Fruit fly (Drosophila melanogaster) whole organism, embryonic: ENCODE data around the gene Gr93a.

Experiments used
- Ada2b ChIP-seq: fragments of 200-800 bp; sonication (Bioruptor generic); IDR thresholded peaks from 2 replicates; pipeline ENCODE4 v1.3.6; 2022; ENCODE audit warnings: missing biosample characterization, missing genetic modification characterization
- Atf3 ChIP-seq: fragments of 200-800 bp; sonication (Bioruptor generic); optimal IDR thresholded peaks from 3 replicates; lab custom pipeline; 2016; ENCODE audit warnings: missing biosample characterization, missing genetic modification characterization
- CG10565 ChIP-seq: fragments of 200-800 bp; sonication (Bioruptor generic); optimal IDR thresholded peaks from 3 replicates; lab custom pipeline; 2016; ENCODE audit warnings: missing biosample characterization, mild to moderate bottlenecking, missing genetic modification characterization
- CG11456 ChIP-seq: fragments of 200-800 bp; sonication (Bioruptor generic); IDR thresholded peaks from 3 replicates; pipeline ENCODE4 v1.3.6; 2022; ENCODE audit warnings: missing biosample characterization, missing genetic modification characterization
- CG12769 ChIP-seq: fragments of 200-800 bp; sonication (Bioruptor generic); optimal IDR thresholded peaks from 2 replicates; lab custom pipeline; 2019; ENCODE audit warnings: missing biosample characterization, mild to moderate bottlenecking, missing genetic modification characterization, moderate library complexity
- CG14441 ChIP-seq: fragments of 200-800 bp; sonication (Bioruptor generic); IDR thresholded peaks from 2 replicates; pipeline ENCODE4 v1.3.6; 2022; ENCODE audit warnings: missing biosample characterization, missing genetic modification characterization
- CG14710 ChIP-seq: fragments of 200-800 bp; sonication (Bioruptor generic); optimal IDR thresholded peaks from 3 replicates; lab custom pipeline; 2019; ENCODE audit warnings: missing biosample characterization, mild to moderate bottlenecking, missing genetic modification characterization, moderate library complexity
- CG15479 ChIP-seq: fragments of 200-800 bp; sonication (Bioruptor generic); optimal IDR thresholded peaks from 3 replicates; lab custom pipeline; 2019; ENCODE audit warnings: missing biosample characterization, mild to moderate bottlenecking, missing genetic modification characterization, moderate library complexity
- CG15696 ChIP-seq: fragments of 200-800 bp; sonication (Bioruptor generic); optimal IDR thresholded peaks from 2 replicates; lab custom pipeline; 2019; ENCODE audit warnings: missing biosample characterization, mild to moderate bottlenecking, missing genetic modification characterization, moderate library complexity
- CG17186 ChIP-seq: fragments of 200-800 bp; sonication (Bioruptor generic); optimal IDR thresholded peaks from 3 replicates; lab custom pipeline; 2017; ENCODE audit warnings: missing biosample characterization, missing genetic modification reagents, missing genetic modification characterization
- CG2199 ChIP-seq: fragments of 200-800 bp; sonication (Bioruptor generic); IDR thresholded peaks from 3 replicates; pipeline ENCODE4 v1.3.6; 2022; ENCODE audit warnings: missing biosample characterization, missing genetic modification characterization
- CG32532 ChIP-seq: fragments of 200-800 bp; sonication (Bioruptor generic); IDR thresholded peaks from 2 replicates; pipeline ENCODE4 v1.3.6; 2022; ENCODE audit warnings: missing biosample characterization, missing genetic modification characterization
- CG33213 ChIP-seq: fragments of 200-800 bp; sonication (Bioruptor generic); optimal IDR thresholded peaks from 3 replicates; lab custom pipeline; 2016; ENCODE audit warnings: missing biosample characterization, missing genetic modification characterization
- CG42726 ChIP-seq: fragments of 200-800 bp; sonication (Bioruptor generic); IDR thresholded peaks from 2 replicates; pipeline ENCODE4 v1.3.6; 2022; ENCODE audit warnings: missing biosample characterization, missing genetic modification characterization; ENCODE audit not compliant: partially characterized antibody
- CG5245 ChIP-seq: fragments of 200-800 bp; sonication (Bioruptor generic); optimal IDR thresholded peaks from 3 replicates; lab custom pipeline; 2016; ENCODE audit warnings: missing biosample characterization, missing genetic modification characterization
- Doc2 ChIP-seq: fragments of 200-800 bp; sonication (Bioruptor generic); IDR thresholded peaks from 2 replicates; pipeline ENCODE4 v1.3.6; 2022; ENCODE audit warnings: missing biosample characterization, missing genetic modification characterization
- Dp ChIP-seq: fragments of 200-800 bp; sonication (Bioruptor generic); optimal IDR thresholded peaks from 2 replicates; lab custom pipeline; 2018; ENCODE audit warnings: missing biosample characterization, mild to moderate bottlenecking, missing genetic modification characterization, moderate library complexity
- HHEX ChIP-seq: fragments of 200-800 bp; sonication (Bioruptor generic); optimal IDR thresholded peaks from 3 replicates; lab custom pipeline; 2017; ENCODE audit warnings: missing biosample characterization, mild to moderate bottlenecking, missing genetic modification characterization, missing genetic modification reagents
- HLH4C ChIP-seq: fragments of 200-800 bp; sonication (Bioruptor generic); IDR thresholded peaks from 3 replicates; pipeline ENCODE4 v1.3.6; 2022; ENCODE audit warnings: missing biosample characterization, missing genetic modification characterization; ENCODE audit not compliant: partially characterized antibody
- HmgZ ChIP-seq: fragments of 200-800 bp; sonication (Bioruptor generic); optimal IDR thresholded peaks from 2 replicates; lab custom pipeline; 2018; ENCODE audit warnings: missing biosample characterization, mild to moderate bottlenecking, missing genetic modification characterization
- MESR4 ChIP-seq: fragments of 200-800 bp; sonication (Bioruptor generic); optimal IDR thresholded peaks from 2 replicates; lab custom pipeline; 2018; ENCODE audit warnings: missing biosample characterization, mild to moderate bottlenecking, missing genetic modification characterization, moderate library complexity
- MTF-1 ChIP-seq: fragments of 200-800 bp; sonication (Bioruptor generic); optimal IDR thresholded peaks from 2 replicates; lab custom pipeline; 2018; ENCODE audit warnings: missing biosample characterization, mild to moderate bottlenecking, missing genetic modification characterization, borderline replicate concordance
- NC2α ChIP-seq: fragments of 200-800 bp; sonication (Bioruptor generic); optimal IDR thresholded peaks from 2 replicates; lab custom pipeline; 2016; ENCODE audit warnings: missing biosample characterization, missing genetic modification characterization
- Oli ChIP-seq: fragments of 200-800 bp; sonication (Bioruptor generic); optimal IDR thresholded peaks from 2 replicates; lab custom pipeline; 2018; ENCODE audit warnings: missing biosample characterization, mild to moderate bottlenecking, missing genetic modification characterization, moderate library complexity
- abd-A ChIP-seq: fragments of 200-800 bp; sonication (Bioruptor generic); optimal IDR thresholded peaks from 3 replicates; lab custom pipeline; 2019; ENCODE audit warnings: missing biosample characterization, mild to moderate bottlenecking, missing genetic modification characterization, moderate library complexity
- ap ChIP-seq: fragments of 200-800 bp; sonication (Bioruptor generic); IDR thresholded peaks from 2 replicates; pipeline ENCODE4 v1.3.6; 2022; ENCODE audit warnings: missing biosample characterization, missing genetic modification characterization
- bowl ChIP-seq: fragments of 200-800 bp; sonication (Bioruptor generic); IDR thresholded peaks from 2 replicates; pipeline ENCODE4 v1.3.6; 2022; ENCODE audit warnings: missing biosample characterization, missing genetic modification characterization
- chm ChIP-seq: fragments of 200-800 bp; sonication (Bioruptor generic); IDR thresholded peaks from 2 replicates; pipeline ENCODE4 v1.3.6; 2022; ENCODE audit warnings: missing biosample characterization, missing genetic modification characterization
- crol ChIP-seq: fragments of 200-800 bp; sonication (Bioruptor generic); IDR thresholded peaks from 2 replicates; pipeline ENCODE4 v1.3.6; 2022; ENCODE audit warnings: missing biosample characterization, missing genetic modification characterization
- emc ChIP-seq: fragments of 200-800 bp; sonication (Bioruptor generic); optimal IDR thresholded peaks from 2 replicates; lab custom pipeline; 2016; ENCODE audit warnings: missing biosample characterization, missing genetic modification characterization
- gsb ChIP-seq: fragments of 200-800 bp; sonication (Bioruptor generic); IDR thresholded peaks from 2 replicates; pipeline ENCODE4 v1.3.6; 2022; ENCODE audit warnings: missing biosample characterization, missing genetic modification characterization
- kah ChIP-seq: fragments of 200-800 bp; sonication (Bioruptor generic); optimal IDR thresholded peaks from 2 replicates; lab custom pipeline; 2018; ENCODE audit warnings: missing biosample characterization, mild to moderate bottlenecking, missing genetic modification characterization
- klu ChIP-seq: fragments of 200-800 bp; sonication (Bioruptor generic); IDR thresholded peaks from 2 replicates; pipeline ENCODE4 v1.3.6; 2022; ENCODE audit warnings: missing biosample characterization, missing genetic modification characterization
- lbe ChIP-seq: fragments of 200-800 bp; sonication (Bioruptor generic); optimal IDR thresholded peaks from 2 replicates; lab custom pipeline; 2016; ENCODE audit warnings: missing biosample characterization, mild to moderate bottlenecking, missing genetic modification characterization
- lilli ChIP-seq: fragments of 200-800 bp; sonication (Bioruptor generic); optimal IDR thresholded peaks from 3 replicates; lab custom pipeline; 2016; ENCODE audit warnings: missing biosample characterization, missing genetic modification characterization
- lov ChIP-seq, 2 experiments: fragments of 200-800 bp in 1 of 2; fragments of >200 bp in 1 of 2; sonication (Bioruptor generic) in 1 of 2; IDR thresholded peaks in 1 of 2; optimal IDR thresholded peaks in 1 of 2; 2 replicates in 1 of 2; 3 replicates in 1 of 2; pipeline versions ENCODE4 v1.3.6 to Lab custom; 2017 to 2022; ENCODE audit warnings: missing biosample characterization in 1 of 2, missing genetic modification characterization in 1 of 2
- mld ChIP-seq: fragments of 200-800 bp; sonication (Bioruptor generic); IDR thresholded peaks from 3 replicates; pipeline ENCODE4 v1.3.6; 2022; ENCODE audit warnings: missing biosample characterization, missing genetic modification characterization; ENCODE audit not compliant: partially characterized antibody
- nmo ChIP-seq: fragments of 200-800 bp; sonication (Bioruptor generic); optimal IDR thresholded peaks from 2 replicates; lab custom pipeline; 2018; ENCODE audit warnings: missing biosample characterization, mild to moderate bottlenecking, missing genetic modification characterization, moderate library complexity
- org-1 ChIP-seq: fragments of 200-800 bp; sonication (Bioruptor generic); optimal IDR thresholded peaks from 2 replicates; lab custom pipeline; 2017; ENCODE audit warnings: missing biosample characterization, missing genetic modification characterization
- phol ChIP-seq: fragments of 200-800 bp; sonication (Bioruptor generic); optimal IDR thresholded peaks from 3 replicates; lab custom pipeline; 2018; ENCODE audit warnings: missing biosample characterization, mild to moderate bottlenecking, missing genetic modification characterization, moderate library complexity
- psq ChIP-seq: fragments of 200-800 bp; sonication (Bioruptor generic); optimal IDR thresholded peaks from 2 replicates; lab custom pipeline; 2017; ENCODE audit warnings: missing biosample characterization, missing genetic modification characterization
- sima ChIP-seq: fragments of 200-800 bp; sonication (Bioruptor generic); optimal IDR thresholded peaks from 2 replicates; lab custom pipeline; 2016; ENCODE audit warnings: missing biosample characterization, missing genetic modification characterization
- tin ChIP-seq: fragments of 200-800 bp; sonication (Bioruptor generic); optimal IDR thresholded peaks from 3 replicates; lab custom pipeline; 2016; ENCODE audit warnings: missing biosample characterization, missing genetic modification characterization
- tna ChIP-seq: fragments of 200-800 bp; sonication (Bioruptor generic); IDR thresholded peaks from 2 replicates; pipeline ENCODE4 v1.3.6; 2022; ENCODE audit warnings: missing biosample characterization, missing genetic modification characterization; ENCODE audit not compliant: partially characterized antibody
- toy ChIP-seq: fragments of 200-800 bp; sonication (Bioruptor generic); IDR thresholded peaks from 2 replicates; pipeline ENCODE4 v1.3.6; 2022; ENCODE audit warnings: missing biosample characterization, missing genetic modification characterization
- trh ChIP-seq: fragments of 200-800 bp; sonication (Bioruptor generic); optimal IDR thresholded peaks from 2 replicates; lab custom pipeline; 2016; ENCODE audit warnings: missing biosample characterization, missing genetic modification characterization
- vvl ChIP-seq: fragments of 200-800 bp; sonication (Bioruptor generic); IDR thresholded peaks from 2 replicates; pipeline ENCODE4 v1.3.6; 2022; ENCODE audit warnings: missing biosample characterization, missing genetic modification characterization
- zfh1 ChIP-seq: fragments of 200-800 bp; sonication (Bioruptor generic); IDR thresholded peaks from 3 replicates; pipeline ENCODE4 v1.3.6; 2022; ENCODE audit warnings: missing biosample characterization, missing genetic modification characterization

Gr93a gene

DNA sequence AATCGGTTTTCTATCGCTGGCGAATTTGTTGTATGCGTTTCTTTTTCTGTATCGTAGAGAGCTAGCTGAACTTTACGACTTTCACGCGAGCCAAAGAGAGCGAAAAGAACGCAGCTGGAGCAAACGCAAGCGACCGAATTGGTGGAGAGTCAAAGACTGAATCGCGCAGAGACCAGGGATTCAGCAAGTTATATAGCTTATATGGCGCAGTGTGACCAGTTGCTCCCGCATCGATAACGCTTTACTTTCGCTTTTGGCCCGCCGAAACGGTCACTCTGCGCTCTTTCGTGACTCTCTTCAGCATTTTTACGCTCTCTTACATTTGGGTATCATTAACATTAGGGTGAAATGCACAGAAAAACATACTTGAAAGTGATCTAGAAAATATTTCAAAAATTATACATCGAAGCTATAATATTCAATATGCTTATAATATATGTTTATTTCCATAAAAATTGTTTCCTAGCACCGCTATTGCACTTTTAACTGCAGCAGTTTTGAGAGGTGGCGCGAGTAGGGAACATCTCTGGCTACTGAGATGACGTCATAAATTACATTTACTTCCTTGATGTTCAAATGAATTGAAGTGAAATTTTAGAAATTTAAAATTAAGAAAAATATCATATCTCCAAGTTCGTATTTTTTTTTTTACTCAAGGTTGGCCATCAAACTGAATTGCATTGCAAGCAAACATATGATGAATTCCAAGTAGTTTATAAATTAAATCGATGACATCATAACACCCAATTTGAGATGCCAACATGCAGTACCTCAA is 24.0 kb downstream of the Gr93a start, which contains the start of gene glec:
glec (minus strand) TSS at position 169 of the 775 bp plus-strand sequence.
- no peak for TF ChIP-seq CG5245 (GFP tag; lab: Kevin White, UChicago)
- TF ChIP-seq kah (GFP tag; lab: Kevin White, UChicago) = no peak
- TF ChIP-seq Oli (tag; lab: Kevin White, UChicago) = peak; percentile 43
- TF ChIP-seq org-1 (GFP tag; lab: Kevin White, UChicago) = no peak
- no peak for TF ChIP-seq toy (GFP tag; lab: Robert Waterston, UW)
- TF ChIP-seq MESR4 (GFP tag; lab: Kevin White, UChicago) = peak; percentile 22
- peak; percentile 65 for TF ChIP-seq HmgZ (tag; lab: Kevin White, UChicago)
- peak; percentile 18; the same call in 1 of the 2 replicates for TF ChIP-seq crol
- no peak for TF ChIP-seq CG14441 (GFP tag; lab: Robert Waterston, UW)
- peak; percentile 63 for TF ChIP-seq CG32532 (GFP tag; lab: Robert Waterston, UW)
- peak; percentile 56 for TF ChIP-seq psq (GFP tag; lab: Kevin White, UChicago)
- TF ChIP-seq lilli = peak; percentile 31
- TF ChIP-seq Ada2b = 0 out of 2 replicates have a peak, but pooled peaks have one; percentile 4
- peak; percentile 60 for TF ChIP-seq vvl (GFP tag; lab: Robert Waterston, UW)
- TF ChIP-seq tna (GFP tag; lab: Robert Waterston, UW) = peak; percentile 48; the same call in 1 of the 2 replicates
- TF ChIP-seq ap (GFP tag; lab: Robert Waterston, UW) = 0 out of 2 replicates have a peak, but pooled peaks have one; percentile 24
- TF ChIP-seq nmo (GFP tag; lab: Kevin White, UChicago) = peak; percentile 45
- TF ChIP-seq zfh1 = peak; percentile 74
- peak; percentile 86 for TF ChIP-seq NC2α (GFP tag; lab: Kevin White, UChicago)
- TF ChIP-seq bowl = peak; percentile 52; the same call in 1 of the 2 replicates
- TF ChIP-seq HLH4C (GFP tag; lab: Robert Waterston, UW) = peak; percentile 51
- peak; percentile 9 for TF ChIP-seq Dp (GFP tag; lab: Kevin White, UChicago)
- TF ChIP-seq Doc2 (GFP tag; lab: Robert Waterston, UW) = no peak
- no peak for TF ChIP-seq mld (GFP tag; lab: Robert Waterston, UW)
- TF ChIP-seq CG10565 (GFP tag; lab: Kevin White, UChicago) = no peak
- TF ChIP-seq CG11456 (GFP tag; lab: Robert Waterston, UW) = 0 out of 3 replicates have a peak, but pooled peaks have one; percentile 37
- TF ChIP-seq tin = no peak
- peak; percentile 19 for TF ChIP-seq lbe (GFP tag; lab: Kevin White, UChicago)
- TF ChIP-seq CG15479 = no peak
- peak; percentile 5 for TF ChIP-seq HHEX (GFP tag; lab: Kevin White, UChicago)
- peak; percentile 32; the same call in 1 of the 2 replicates for TF ChIP-seq gsb (GFP tag; lab: Robert Waterston, UW)
- TF ChIP-seq MTF-1 (GFP tag; lab: Kevin White, UChicago) = peak; percentile 67
- TF ChIP-seq emc (GFP tag; lab: Kevin White, UChicago) = no peak
- TF ChIP-seq lov (optimal IDR thresholded peaks at IDR 0.05; lab: Kevin White, UChicago) = no peak
- TF ChIP-seq lov (GFP tag; IDR thresholded peaks at IDR 0.05; lab: Robert Waterston, UW) = 0 out of 3 replicates have a peak, but pooled peaks have one; percentile 65
- TF ChIP-seq CG17186 (GFP tag; lab: Kevin White, UChicago) = no peak
- peak; percentile 72 for TF ChIP-seq abd-A
- TF ChIP-seq phol (tag; lab: Kevin White, UChicago) = peak; percentile 26
- no peak for TF ChIP-seq CG15696 (tag; lab: Kevin White, UChicago)
- peak; percentile 36 for TF ChIP-seq Atf3 (GFP tag; lab: Kevin White, UChicago)
- peak; percentile 91 for TF ChIP-seq CG42726 (GFP tag; lab: Robert Waterston, UW)
- peak; percentile 77 for TF ChIP-seq CG12769
- TF ChIP-seq chm (GFP tag; lab: Robert Waterston, UW) = peak; percentile 96
- TF ChIP-seq sima (GFP tag; lab: Kevin White, UChicago) = no peak
- TF ChIP-seq CG14710 = peak; percentile 6
- no peak for TF ChIP-seq klu (GFP tag; lab: Robert Waterston, UW)
- peak; percentile 63 for TF ChIP-seq CG33213 (GFP tag; lab: Kevin White, UChicago)
- TF ChIP-seq trh = peak; percentile 7
- peak; percentile 86; the same call in 2 of the 3 replicates for TF ChIP-seq CG2199 (GFP tag; lab: Robert Waterston, UW)
